Worm (Caenorhabditis elegans) whole organism, early embryonic: Measurements from ENCODE around the gene mrpl-35.

Experiments used
- B0310.2 ChIP-seq: sonication (generic microtip); optimal IDR thresholded peaks from 2 replicates; lab custom pipeline; 2016; ENCODE audit warnings: mild to moderate bottlenecking, missing genetic modification characterization, missing compliant biosample characterization
- F13C5.2 ChIP-seq: sonication (generic microtip); optimal IDR thresholded peaks from 2 replicates; lab custom pipeline; 2017; ENCODE audit warnings: mild to moderate bottlenecking, missing genetic modification characterization, inconsistent platforms, missing compliant biosample characterization
- aly-1 ChIP-seq: sonication (generic microtip); optimal IDR thresholded peaks from 2 replicates; lab custom pipeline; 2016; ENCODE audit warnings: missing genetic modification characterization, missing compliant biosample characterization
- ama-1 ChIP-seq: fragments of 150-350 bp; optimal IDR thresholded peaks from 2 replicates; lab custom pipeline; 2014
- ceh-13 ChIP-seq: fragments of 200-800 bp; sonication (Bioruptor generic); optimal IDR thresholded peaks from 2 replicates; lab custom pipeline; 2018; ENCODE audit warnings: mild to moderate bottlenecking, missing genetic modification characterization, missing compliant biosample characterization
- ceh-36 ChIP-seq: sonication (generic microtip); optimal IDR thresholded peaks from 2 replicates; lab custom pipeline; 2016; ENCODE audit warnings: missing genetic modification characterization, inconsistent platforms, missing compliant biosample characterization
- ets-7 ChIP-seq: sonication (generic microtip); optimal IDR thresholded peaks from 2 replicates; lab custom pipeline; 2016; ENCODE audit warnings: missing genotype, missing genetic modification characterization, missing compliant biosample characterization
- flt-1 ChIP-seq: fragments of 200-800 bp; sonication (Bioruptor generic); IDR thresholded peaks from 2 replicates; pipeline ENCODE4 v1.3.6; 2022; ENCODE audit warnings: missing genetic modification characterization, missing compliant biosample characterization
- hmbx-1 ChIP-seq: sonication (generic microtip); optimal IDR thresholded peaks from 2 replicates; lab custom pipeline; 2016; ENCODE audit warnings: mild to moderate bottlenecking, missing genetic modification characterization, missing compliant biosample characterization
- hmg-4 ChIP-seq: fragments of 200-800 bp; sonication (Bioruptor generic); optimal IDR thresholded peaks from 2 replicates; lab custom pipeline; 2018; ENCODE audit warnings: mild to moderate bottlenecking, missing genetic modification characterization, missing compliant biosample characterization
- hnd-1 ChIP-seq: sonication (generic microtip); optimal IDR thresholded peaks from 2 replicates; lab custom pipeline; 2016; ENCODE audit warnings: missing genetic modification characterization, missing compliant biosample characterization
- pes-1 ChIP-seq: fragments of 200-800 bp; sonication (Bioruptor generic); IDR thresholded peaks from 2 replicates; pipeline ENCODE4 v1.3.6; 2022; ENCODE audit warnings: missing genetic modification reagents, missing genetic modification characterization, missing compliant biosample characterization
- scrt-1 ChIP-seq: fragments of 200-800 bp; sonication (Bioruptor generic); IDR thresholded peaks from 2 replicates; pipeline ENCODE4 v1.3.6; 2022; ENCODE audit warnings: missing genetic modification characterization, missing compliant biosample characterization
- sea-1 ChIP-seq: fragments of 200-800 bp; sonication (Bioruptor generic); conservative IDR thresholded peaks from 2 replicates; pipeline ENCODE4 v1.3.6; 2022; ENCODE audit warnings: missing genetic modification characterization, missing compliant biosample characterization
- tbx-11 ChIP-seq: fragments of 200-800 bp; sonication (Bioruptor generic); IDR thresholded peaks from 2 replicates; pipeline ENCODE4 v1.3.6; 2022; ENCODE audit warnings: missing genetic modification characterization, missing compliant biosample characterization
- tbx-37 ChIP-seq: fragments of 200-800 bp; sonication (Bioruptor generic); conservative IDR thresholded peaks from 2 replicates; pipeline ENCODE4 v1.3.6; 2022; ENCODE audit warnings: missing genetic modification reagents, missing genetic modification characterization, missing compliant biosample characterization
- tra-4 ChIP-seq: sonication (generic microtip); optimal IDR thresholded peaks from 2 replicates; lab custom pipeline; 2017; ENCODE audit warnings: missing genetic modification characterization, missing compliant biosample characterization

Gene mrpl-35

ce11 chrIII:3482291-3482690, 27.7 kb upstream of the mrpl-35 start, which contains the start of gene C34C12.6:
TSS of gene C34C12.6 (plus strand) at chrIII:3482591.
- TF ChIP-seq aly-1 (tag; lab: Kevin White, UChicago), result no peak
- no peak for TF ChIP-seq ceh-36 (tag; lab: Kevin White, UChicago)
- no peak for TF ChIP-seq tbx-11 (GFP tag; lab: Robert Waterston, UW)
- TF ChIP-seq hnd-1 (tag; lab: Kevin White, UChicago), result no peak
- TF ChIP-seq B0310.2 (tag; lab: Kevin White, UChicago), result no peak

- no peak for TF ChIP-seq B0310.2 (tag; lab: Kevin White, UChicago)
- TF ChIP-seq F13C5.2 (tag; lab: Kevin White, UChicago), result no peak
- no peak for TF ChIP-seq pes-1 (GFP tag; lab: Robert Waterston, UW)
- TF ChIP-seq ets-7 (tag; lab: Kevin White, UChicago), result no peak
- no peak for TF ChIP-seq tbx-37 (GFP tag; lab: Robert Waterston, UW)
Measured at ce11 chrIII:3484995-3485394, 25.0 kb upstream of the mrpl-35 start.

ce11 chrIII:3486055-3486454, 24.0 kb upstream of the mrpl-35 start:
- TF ChIP-seq ets-7 (tag; lab: Kevin White, UChicago), result no peak
- no peak for TF ChIP-seq tbx-11 (GFP tag; lab: Robert Waterston, UW)
- TF ChIP-seq tra-4 (tag; lab: Kevin White, UChicago), result no peak
- TF ChIP-seq pes-1 (GFP tag; lab: Robert Waterston, UW), result no peak
- no peak for TF ChIP-seq hnd-1 (tag; lab: Kevin White, UChicago)
- TF ChIP-seq tbx-37 (GFP tag; lab: Robert Waterston, UW), result no peak
- no peak for TF ChIP-seq hmg-4 (GFP tag; lab: Kevin White, UChicago)

- TF ChIP-seq flt-1 (no peak), tra-4 (tag; lab: Kevin White, UChicago) (no peak), ceh-13 (GFP tag; lab: Kevin White, UChicago) (no peak), tbx-11 (GFP tag; lab: Robert Waterston, UW) (no peak), tbx-37 (GFP tag; lab: Robert Waterston, UW) (no peak), F13C5.2 (tag; lab: Kevin White, UChicago) (no peak), scrt-1 (no peak), ets-7 (tag; lab: Kevin White, UChicago) (no peak), aly-1 (tag; lab: Kevin White, UChicago) (no peak), ama-1 (lab: Kevin White, UChicago) (no peak), sea-1 (no peak), pes-1 (GFP tag; lab: Robert Waterston, UW) (no peak), B0310.2 (tag; lab: Kevin White, UChicago) (no peak), hmbx-1 (tag; lab: Kevin White, UChicago) (no peak), hnd-1 (tag; lab: Kevin White, UChicago) (no peak), ceh-36 (tag; lab: Kevin White, UChicago) (no peak), hmg-4 (GFP tag; lab: Kevin White, UChicago) (no peak)
Measured at ce11 chrIII:3487133-3487532, 22.9 kb upstream of the mrpl-35 start.

DNA sequence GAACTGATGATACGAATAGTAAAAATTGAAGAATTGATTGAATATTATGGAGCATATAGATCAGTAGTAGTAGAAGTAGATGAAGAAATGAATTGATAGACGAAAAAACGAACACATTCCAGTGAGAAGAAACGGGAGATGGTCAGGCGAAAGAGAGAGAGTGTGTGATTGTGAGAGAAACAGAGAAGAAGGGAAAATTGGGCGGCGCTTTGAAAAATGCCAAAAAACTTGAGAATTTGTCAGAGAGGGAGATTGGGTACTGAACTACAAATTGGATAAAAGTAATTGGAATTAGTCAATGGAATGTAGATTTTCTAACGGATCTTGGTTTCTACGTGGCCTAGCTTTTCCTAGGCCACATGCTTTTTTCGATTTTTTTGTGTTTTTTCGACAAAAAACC, 21.8 kb upstream of the mrpl-35 start, which contains the start of gene C34C12.7:
TSS of gene C34C12.7 (minus strand) at position 118 of the 400 bp plus-strand sequence.
- TF ChIP-seq ceh-13 (GFP tag; lab: Kevin White, UChicago), result no peak
- no peak for TF ChIP-seq flt-1
- TF ChIP-seq aly-1 (tag; lab: Kevin White, UChicago), result no peak
- no peak for TF ChIP-seq ceh-36 (tag; lab: Kevin White, UChicago)
- TF ChIP-seq hnd-1 (tag; lab: Kevin White, UChicago), result no peak
- no peak for TF ChIP-seq ama-1 (lab: Kevin White, UChicago)
- no peak for TF ChIP-seq pes-1 (GFP tag; lab: Robert Waterston, UW)
- TF ChIP-seq tra-4 (tag; lab: Kevin White, UChicago), result no peak
- TF ChIP-seq hmbx-1 (tag; lab: Kevin White, UChicago), result no peak
- TF ChIP-seq sea-1, result no peak
- no peak for TF ChIP-seq scrt-1
- TF ChIP-seq F13C5.2 (tag; lab: Kevin White, UChicago), result no peak
- no peak for TF ChIP-seq tbx-37 (GFP tag; lab: Robert Waterston, UW)
- TF ChIP-seq B0310.2 (tag; lab: Kevin White, UChicago), result no peak
- TF ChIP-seq hmg-4 (GFP tag; lab: Kevin White, UChicago), result no peak
- no peak for TF ChIP-seq ets-7 (tag; lab: Kevin White, UChicago)

DNA sequence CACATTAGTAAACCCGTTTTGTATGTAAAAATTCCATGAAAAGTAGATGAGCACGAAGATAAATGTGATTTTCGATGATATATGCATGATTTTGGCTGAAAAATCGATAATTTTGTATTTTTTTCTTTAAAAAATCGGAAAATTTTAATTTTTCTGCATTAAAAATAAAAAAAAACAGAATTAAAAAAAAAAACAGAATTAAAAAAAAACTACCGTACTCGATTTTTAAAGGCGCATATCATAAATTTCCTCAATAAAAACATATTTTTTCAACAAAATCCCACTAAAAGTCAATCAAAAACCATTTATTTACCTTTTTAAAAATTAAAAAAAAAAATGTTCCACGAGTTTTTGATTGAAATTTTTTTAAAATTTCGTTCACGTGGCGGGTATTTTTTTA, 16.9 kb upstream of the mrpl-35 start, which contains the start of gene gly-14:
TSS of gene gly-14 (minus strand) at position 101 of the 400 bp plus-strand sequence.
- TF ChIP-seq B0310.2 (tag; lab: Kevin White, UChicago) (no peak), ama-1 (lab: Kevin White, UChicago) (no peak), scrt-1 (no peak), hmg-4 (GFP tag; lab: Kevin White, UChicago) (no peak), ceh-36 (tag; lab: Kevin White, UChicago) (no peak), aly-1 (tag; lab: Kevin White, UChicago) (no peak), tbx-37 (GFP tag; lab: Robert Waterston, UW) (no peak), ets-7 (tag; lab: Kevin White, UChicago) (no peak), sea-1 (no peak), tbx-11 (GFP tag; lab: Robert Waterston, UW) (no peak), pes-1 (GFP tag; lab: Robert Waterston, UW) (no peak), flt-1 (no peak), hnd-1 (tag; lab: Kevin White, UChicago) (no peak)

ce11 chrIII:3498957-3499356, 11.1 kb upstream of the mrpl-35 start, which contains the start of gene M01F1.9:
TSS of gene M01F1.9 (minus strand) at chrIII:3499057.
- TF ChIP-seq F13C5.2 (tag; lab: Kevin White, UChicago) (no peak), hmg-4 (GFP tag; lab: Kevin White, UChicago) (no peak), ceh-36 (tag; lab: Kevin White, UChicago) (no peak)
